3 fruit fly cellular contexts compared by ENCODE assay signal in genomic region chr3L:9360217-9360692, dm6.
A peak's percentile ranks its signal among the peaks of the same experiment; 100 is the strongest.
TF ChIP-seq lines count a peak whose summit lies in the region.

Gene Pdxk (plus strand): TSS chr3L:9360316.

TF ChIP-seq in whole organism, adult, 20 proteins besides CTCF, POLR2A, EP300 and RAD21 (continued from another document):
- no peak for TF ChIP-seq Hr96 (GFP tag; optimal IDR thresholded peaks at IDR 0.05; lab: Kevin White, UChicago)
- peak; percentile 50 for TF ChIP-seq pad (GFP tag; optimal IDR thresholded peaks at IDR 0.05; lab: Kevin White, UChicago)

TF ChIP-seq in whole organism, embryonic, 481 proteins besides CTCF, POLR2A, EP300 and RAD21 (continued from another document and continues in another):
- TF ChIP-seq ttk (GFP tag; IDR thresholded peaks at IDR 0.05; lab: Robert Waterston, UW) (peak; percentile 39; the same call in 1 of the 2 replicates), NC2α (GFP tag; optimal IDR thresholded peaks at IDR 0.05; lab: Kevin White, UChicago) (no peak), CG10267 (tag; optimal IDR thresholded peaks at IDR 0.05; lab: Kevin White, UChicago) (no peak), eyg (GFP tag; optimal IDR thresholded peaks at IDR 0.05; lab: Kevin White, UChicago) (no peak), dpn (GFP tag; optimal IDR thresholded peaks at IDR 0.05; lab: Kevin White, UChicago) (no peak), CG9817 (tag; optimal IDR thresholded peaks at IDR 0.05; lab: Kevin White, UChicago) (no peak), slp2 (GFP tag; optimal IDR thresholded peaks at IDR 0.05; lab: Kevin White, UChicago) (no peak), sug (tag; optimal IDR thresholded peaks at IDR 0.05; lab: Kevin White, UChicago) (peak; percentile 94), Rx (GFP tag; IDR thresholded peaks at IDR 0.05; lab: Robert Waterston, UW) (no peak), sima (GFP tag; optimal IDR thresholded peaks at IDR 0.05; lab: Kevin White, UChicago) (no peak), CG12391 (tag; optimal IDR thresholded peaks at IDR 0.05; lab: Kevin White, UChicago) (peak; percentile 31), CG10366 (GFP tag; IDR thresholded peaks at IDR 0.05; lab: Robert Waterston, UW) (no peak), CG6854 (GFP tag; optimal IDR thresholded peaks at IDR 0.05; lab: Kevin White, UChicago) (no peak), inv (GFP tag; IDR thresholded peaks at IDR 0.05; lab: Robert Waterston, UW; ENCODE audit: partially characterized antibody) (no peak), rib (GFP tag; IDR thresholded peaks at IDR 0.05; lab: Robert Waterston, UW) (no peak), sqz (GFP tag; optimal IDR thresholded peaks at IDR 0.05; lab: Kevin White, UChicago) (no peak), MBD-R2 (GFP tag; IDR thresholded peaks at IDR 0.05; lab: Robert Waterston, UW) (no peak; the same call in 1 of the 2 replicates), Stat92E (GFP tag; optimal IDR thresholded peaks at IDR 0.05; lab: Kevin White, UChicago) (no peak), PHDP (tag; optimal IDR thresholded peaks at IDR 0.05; lab: Kevin White, UChicago) (peak; percentile 16), ci (GFP tag; IDR thresholded peaks at IDR 0.05; lab: Robert Waterston, UW) (no peak), CG1792 (GFP tag; optimal IDR thresholded peaks at IDR 0.05; lab: Kevin White, UChicago) (no peak), CG15479 (GFP tag; optimal IDR thresholded peaks at IDR 0.05; lab: Kevin White, UChicago) (no peak), ara (GFP tag; IDR thresholded peaks at IDR 0.05; lab: Robert Waterston, UW) (no peak), D19B (GFP tag; optimal IDR thresholded peaks at IDR 0.05; lab: Kevin White, UChicago) (no peak), Atf6 (GFP tag; IDR thresholded peaks at IDR 0.05; lab: Robert Waterston, UW) (no peak), B-H2 (GFP tag; optimal IDR thresholded peaks at IDR 0.05; lab: Kevin White, UChicago) (no peak), tx (GFP tag; optimal IDR thresholded peaks at IDR 0.05; lab: Kevin White, UChicago) (no peak), oc (tag; optimal IDR thresholded peaks at IDR 0.05; lab: Kevin White, UChicago) (no peak), vnd (GFP tag; IDR thresholded peaks at IDR 0.05; lab: Robert Waterston, UW; ENCODE audit: partially characterized antibody) (no peak), BEAF-32 (GFP tag; optimal IDR thresholded peaks at IDR 0.05; lab: Kevin White, UChicago) (peak; percentile 38), Hey (tag; optimal IDR thresholded peaks at IDR 0.05; lab: Kevin White, UChicago) (no peak), CG17912 (GFP tag; optimal IDR thresholded peaks at IDR 0.05; lab: Kevin White, UChicago) (no peak), CG10959 (GFP tag; IDR thresholded peaks at IDR 0.05; lab: Robert Waterston, UW) (no peak), Abd-B (GFP tag; optimal IDR thresholded peaks at IDR 0.05; lab: Kevin White, UChicago) (no peak), tgo (GFP tag; IDR thresholded peaks at IDR 0.05; lab: Robert Waterston, UW) (no peak), mirr (GFP tag; optimal IDR thresholded peaks at IDR 0.05; lab: Kevin White, UChicago) (peak; percentile 96), CG8924 (tag; optimal IDR thresholded peaks at IDR 0.05; lab: Kevin White, UChicago) (no peak), Drgx (GFP tag; IDR thresholded peaks at IDR 0.05; lab: Robert Waterston, UW) (no peak), chm (GFP tag; IDR thresholded peaks at IDR 0.05; lab: Robert Waterston, UW) (0 out of 2 replicates have a peak, but pooled peaks have one; percentile 11), CG18619 (GFP tag; optimal IDR thresholded peaks at IDR 0.05; lab: Kevin White, UChicago) (no peak), HLH54F (GFP tag; optimal IDR thresholded peaks at IDR 0.05; lab: Kevin White, UChicago) (no peak), CG7786 (GFP tag; optimal IDR thresholded peaks at IDR 0.05; lab: Kevin White, UChicago) (no peak), CG4360 (GFP tag; IDR thresholded peaks at IDR 0.05; lab: Robert Waterston, UW) (0 out of 2 replicates have a peak, but pooled peaks have one; percentile 22), CG1602 (GFP tag; optimal IDR thresholded peaks at IDR 0.05; lab: Kevin White, UChicago) (no peak), CG11085 (GFP tag; IDR thresholded peaks at IDR 0.05; lab: Robert Waterston, UW) (no peak), eve (GFP tag; optimal IDR thresholded peaks at IDR 0.05; lab: Kevin White, UChicago) (no peak), CG8359 (GFP tag; optimal IDR thresholded peaks at IDR 0.05; lab: Kevin White, UChicago; ENCODE audit: borderline replicate concordance) (no peak), dmrt11E (tag; optimal IDR thresholded peaks at IDR 0.05; lab: Kevin White, UChicago) (no peak), psq (GFP tag; optimal IDR thresholded peaks at IDR 0.05; lab: Kevin White, UChicago) (no peak), Doc3 (GFP tag; IDR thresholded peaks at IDR 0.05; lab: Robert Waterston, UW; ENCODE audit: partially characterized antibody) (no peak), unc-4 (GFP tag; IDR thresholded peaks at IDR 0.05; lab: Robert Waterston, UW; ENCODE audit: partially characterized antibody) (no peak), E2f2 (GFP tag; IDR thresholded peaks at IDR 0.05; lab: Robert Waterston, UW) (peak; percentile 37; the same call in 1 of the 2 replicates), cg (GFP tag; optimal IDR thresholded peaks at IDR 0.05; lab: Kevin White, UChicago) (peak; percentile 74), Sox100B (GFP tag; optimal IDR thresholded peaks at IDR 0.05; lab: Kevin White, UChicago) (no peak), CoRest (tag; optimal IDR thresholded peaks at IDR 0.05; lab: Kevin White, UChicago) (peak; percentile 12), onecut (GFP tag; IDR thresholded peaks at IDR 0.05; lab: Robert Waterston, UW) (peak; percentile 69; the same call in 1 of the 2 replicates), Xrp1 (GFP tag; IDR thresholded peaks at IDR 0.05; lab: Robert Waterston, UW) (0 out of 2 replicates have a peak, but pooled peaks have one; percentile 26), CG14050 (GFP tag; IDR thresholded peaks at IDR 0.05; lab: Robert Waterston, UW) (no peak), Hr51 (GFP tag; optimal IDR thresholded peaks at IDR 0.05; lab: Kevin White, UChicago) (no peak), gt (GFP tag; IDR thresholded peaks at IDR 0.05; lab: Robert Waterston, UW) (no peak), CG6765 (GFP tag; optimal IDR thresholded peaks at IDR 0.05; lab: Kevin White, UChicago) (no peak), pan (optimal IDR thresholded peaks at IDR 0.05; lab: Kevin White, UChicago) (no peak), pan (GFP tag; optimal IDR thresholded peaks at IDR 0.05 in 1 of 2, IDR thresholded peaks at IDR 0.05 in 1 of 2) (no peak), CG4617 (GFP tag; optimal IDR thresholded peaks at IDR 0.05; lab: Kevin White, UChicago; ENCODE audit: borderline replicate concordance) (no peak), CG12155 (GFP tag; optimal IDR thresholded peaks at IDR 0.05; lab: Kevin White, UChicago) (no peak), Eip74EF (GFP tag; optimal IDR thresholded peaks at IDR 0.05; lab: Kevin White, UChicago) (no peak)

TF ChIP-seq in whole organism, prepupa, 60 proteins besides CTCF, POLR2A, EP300 and RAD21 (continued from another document):
- TF ChIP-seq fd85E (GFP tag; optimal IDR thresholded peaks at IDR 0.05; lab: Kevin White, UChicago) (no peak), vri (GFP tag; optimal IDR thresholded peaks at IDR 0.05; lab: Kevin White, UChicago) (peak; percentile 45), fd59A (GFP tag; optimal IDR thresholded peaks at IDR 0.05; lab: Kevin White, UChicago) (no peak), salr (GFP tag; optimal IDR thresholded peaks at IDR 0.05; lab: Kevin White, UChicago) (no peak), pdm3 (GFP tag; optimal IDR thresholded peaks at IDR 0.05; lab: Kevin White, UChicago) (no peak), CG10669 (GFP tag; optimal IDR thresholded peaks at IDR 0.05; lab: Kevin White, UChicago) (peak; percentile 71), spab (GFP tag; optimal IDR thresholded peaks at IDR 0.05; lab: Kevin White, UChicago) (no peak), svp (GFP tag; lab: Kevin White, UChicago) (peak; percentile 89), acj6 (GFP tag; optimal IDR thresholded peaks at IDR 0.05; lab: Kevin White, UChicago) (no peak), CG8632 (GFP tag; optimal IDR thresholded peaks at IDR 0.05; lab: Kevin White, UChicago) (no peak), CG6163 (GFP tag; IDR thresholded peaks at IDR 0.05; lab: Robert Waterston, UW) (no peak; the same call in 2 of the 3 replicates), lz (GFP tag; optimal IDR thresholded peaks at IDR 0.05; lab: Kevin White, UChicago) (no peak), CG6276 (GFP tag; optimal IDR thresholded peaks at IDR 0.05; lab: Kevin White, UChicago) (peak; percentile 30), Met (GFP tag; optimal IDR thresholded peaks at IDR 0.05; lab: Kevin White, UChicago) (no peak), Eip78C (GFP tag; lab: Kevin White, UChicago) (peak; percentile 74), CG8119 (GFP tag; IDR thresholded peaks at IDR 0.05; lab: Robert Waterston, UW) (0 out of 3 replicates have a peak, but pooled peaks have one; percentile 30), Ets21C (GFP tag; optimal IDR thresholded peaks at IDR 0.05; lab: Kevin White, UChicago) (no peak), CG1621 (tag; optimal IDR thresholded peaks at IDR 0.05; lab: Kevin White, UChicago) (peak; percentile 2), Hr38 (GFP tag; optimal IDR thresholded peaks at IDR 0.05; lab: Kevin White, UChicago) (no peak), fkh (GFP tag; optimal IDR thresholded peaks at IDR 0.05; lab: Kevin White, UChicago) (peak; percentile 84)
TF ChIP-seq in whole organism, prepupa: peak in this region for 16.
